Fruit fly (Drosophila melanogaster): ENCODE data around the gene CG32365.

Gene CG32365

DNA sequence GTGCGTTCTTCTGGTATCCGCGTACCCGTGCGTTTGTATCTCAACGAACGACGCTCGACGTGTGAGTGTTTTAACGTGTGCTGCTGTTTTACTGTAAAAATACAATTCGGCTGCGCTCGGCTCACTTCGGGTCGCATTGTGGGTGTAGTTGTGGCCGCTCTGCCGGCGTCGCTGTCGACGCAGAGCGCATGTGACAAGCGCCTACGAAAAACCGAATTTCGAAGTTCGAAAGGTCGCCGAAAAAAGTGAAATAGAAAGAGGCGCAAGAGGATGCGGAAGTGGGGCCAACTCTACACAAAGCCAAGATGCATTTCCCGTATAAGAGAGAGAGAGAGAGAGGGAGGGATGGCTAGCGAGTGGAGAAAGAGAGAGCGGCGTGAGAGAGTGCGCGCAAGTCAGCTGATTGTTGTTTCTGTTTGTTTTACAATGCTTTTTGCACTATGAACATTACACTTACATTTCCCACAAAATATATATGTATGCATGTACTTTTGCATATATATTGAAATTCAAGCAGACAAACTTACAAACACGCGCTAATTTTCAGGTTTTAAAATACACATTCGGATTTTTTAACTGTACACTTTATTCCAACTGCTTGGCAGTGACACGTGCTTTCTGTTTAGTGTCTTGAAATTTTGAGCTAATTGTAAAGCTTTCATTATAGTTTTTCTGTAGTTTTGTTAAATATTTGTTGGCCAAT, 13.9 kb upstream of the CG32365 start (continued):
- TF ChIP-seq CG10631 (GFP tag; optimal IDR thresholded peaks at IDR 0.05) (no peak), vri (GFP tag; optimal IDR thresholded peaks at IDR 0.05) (peak; percentile 56), net (GFP tag; optimal IDR thresholded peaks at IDR 0.05) (no peak), Eip78C (GFP tag) (peak; percentile 64), pdm3 (GFP tag; optimal IDR thresholded peaks at IDR 0.05) (peak; percentile 4), eg (GFP tag; IDR thresholded peaks at IDR 0.05) (no peak), Eip75B (GFP tag; optimal IDR thresholded peaks at IDR 0.05) (peak; percentile 33), Hr4 (GFP tag; optimal IDR thresholded peaks at IDR 0.05) (peak; percentile 61), salr (GFP tag; optimal IDR thresholded peaks at IDR 0.05) (peak in 1 of 2 experiments; percentile 24), CG11762 (GFP tag; optimal IDR thresholded peaks at IDR 0.05; ENCODE audit: insufficient read depth) (no peak), svp (GFP tag) (peak; percentile 86), Sox14 (GFP tag; optimal IDR thresholded peaks at IDR 0.05) (peak; percentile 9), Blimp-1 (GFP tag; optimal IDR thresholded peaks at IDR 0.05) (peak; percentile 20), CG6276 (GFP tag; optimal IDR thresholded peaks at IDR 0.05) (peak; percentile 33), CG4318 (GFP tag; optimal IDR thresholded peaks at IDR 0.05) (no peak), achi (GFP tag; optimal IDR thresholded peaks at IDR 0.05) (no peak), CG8319 (GFP tag; optimal IDR thresholded peaks at IDR 0.05) (no peak), CG1621 (tag; optimal IDR thresholded peaks at IDR 0.05) (peak; percentile 25), CG3919 (GFP tag; optimal IDR thresholded peaks at IDR 0.05) (peak; percentile 46), CG15336 (GFP tag; IDR thresholded peaks at IDR 0.05) (no peak), CG32006 (GFP tag; optimal IDR thresholded peaks at IDR 0.05) (peak; percentile 12), Hr39 (GFP tag; optimal IDR thresholded peaks at IDR 0.05) (no peak)

- TF ChIP-seq ss (GFP tag; optimal IDR thresholded peaks at IDR 0.05), result no peak
- peak; percentile 59; the same call in 2 of the 3 replicates for TF ChIP-seq CG6163 (GFP tag; IDR thresholded peaks at IDR 0.05)
- TF ChIP-seq Eip78C (GFP tag), result peak; percentile 71
These were observed 13.4 kb upstream of the CG32365 start for dm6 chr3L:7855455-7855774.

- no peak for TF ChIP-seq CG11902 (GFP tag; optimal IDR thresholded peaks at IDR 0.05)
- no peak for TF ChIP-seq fd85E (GFP tag; optimal IDR thresholded peaks at IDR 0.05)
- TF ChIP-seq Hr38 (GFP tag; optimal IDR thresholded peaks at IDR 0.05), result no peak
- TF ChIP-seq dac (GFP tag; optimal IDR thresholded peaks at IDR 0.05), result no peak
- no peak for TF ChIP-seq CG6792 (GFP tag; optimal IDR thresholded peaks at IDR 0.05)
- TF ChIP-seq CG6854 (GFP tag; optimal IDR thresholded peaks at IDR 0.05), result no peak
- TF ChIP-seq dsx (GFP tag; optimal IDR thresholded peaks at IDR 0.05; ENCODE audit: poor library complexity, severe bottlenecking), result no peak
- TF ChIP-seq CG34406 (GFP tag; optimal IDR thresholded peaks at IDR 0.05), result peak; percentile 69
- TF ChIP-seq Sox102F (GFP tag; optimal IDR thresholded peaks at IDR 0.05), result no peak
- TF ChIP-seq Ets21C (GFP tag; optimal IDR thresholded peaks at IDR 0.05), result no peak
- peak; percentile 42; the same call in 2 of the 3 replicates for TF ChIP-seq CG6163 (GFP tag; IDR thresholded peaks at IDR 0.05)
- TF ChIP-seq CG8319 (GFP tag; optimal IDR thresholded peaks at IDR 0.05), result peak; percentile 47
- TF ChIP-seq spab (GFP tag; optimal IDR thresholded peaks at IDR 0.05), result peak; percentile 32
- TF ChIP-seq achi (GFP tag; optimal IDR thresholded peaks at IDR 0.05), result peak; percentile 40
- TF ChIP-seq Smox (GFP tag; optimal IDR thresholded peaks at IDR 0.05), result peak; percentile 42
- TF ChIP-seq net (GFP tag; optimal IDR thresholded peaks at IDR 0.05), result peak; percentile 0
- no peak for TF ChIP-seq Eip93F (GFP tag; optimal IDR thresholded peaks at IDR 0.05)
- peak; percentile 25 for TF ChIP-seq CG31627 (GFP tag; optimal IDR thresholded peaks at IDR 0.05)
- TF ChIP-seq svp (GFP tag), result peak; percentile 66
- TF ChIP-seq eg (GFP tag; IDR thresholded peaks at IDR 0.05), result peak; percentile 86
- no peak for TF ChIP-seq CG1621 (tag; optimal IDR thresholded peaks at IDR 0.05)
- TF ChIP-seq CG11294 (GFP tag; IDR thresholded peaks at IDR 0.05), result peak; percentile 67; the same call in 1 of the 2 replicates
- no peak for TF ChIP-seq CG10669 (GFP tag; optimal IDR thresholded peaks at IDR 0.05)
- TF ChIP-seq pdm3 (GFP tag; optimal IDR thresholded peaks at IDR 0.05), result peak; percentile 26
- TF ChIP-seq lz (GFP tag; optimal IDR thresholded peaks at IDR 0.05), result peak; percentile 14
- no peak for TF ChIP-seq Eip75B (GFP tag; optimal IDR thresholded peaks at IDR 0.05)
- TF ChIP-seq cyc (GFP tag; optimal IDR thresholded peaks at IDR 0.05), result peak; percentile 47
- peak; percentile 68 for TF ChIP-seq CG6276 (GFP tag; optimal IDR thresholded peaks at IDR 0.05)
- peak; percentile 79 for TF ChIP-seq CG15336 (GFP tag; IDR thresholded peaks at IDR 0.05)
- peak; percentile 79 for TF ChIP-seq Eip78C (GFP tag)
- peak; percentile 42 for TF ChIP-seq Sox15 (GFP tag; optimal IDR thresholded peaks at IDR 0.05)
- TF ChIP-seq acj6 (GFP tag; optimal IDR thresholded peaks at IDR 0.05), result peak; percentile 44
- TF ChIP-seq ss (GFP tag; optimal IDR thresholded peaks at IDR 0.05), result peak in 1 of 2 experiments; percentile 30
- peak; percentile 38 for TF ChIP-seq Hr4 (GFP tag; optimal IDR thresholded peaks at IDR 0.05)
These were observed 12.8 kb upstream of the CG32365 start for dm6 chr3L:7855778-7856625.
